Fruit fly (Drosophila melanogaster) whole organism, embryonic: ENCODE data around the gene Tengl3.

Source experiments
- CG11085 ChIP-seq: fragments of 200-800 bp; sonication (Bioruptor generic); IDR thresholded peaks from 2 replicates; pipeline ENCODE4 v1.3.6; 2022; ENCODE audit warnings: missing biosample characterization, missing genetic modification characterization
- CG11504 ChIP-seq: fragments of 200-800 bp; sonication (Bioruptor generic); optimal IDR thresholded peaks from 3 replicates; lab custom pipeline; 2019; ENCODE audit warnings: missing biosample characterization, mild to moderate bottlenecking, missing genetic modification characterization, moderate library complexity
- CG15073 ChIP-seq: fragments of 200-800 bp; sonication (Bioruptor generic); optimal IDR thresholded peaks from 2 replicates; lab custom pipeline; 2016; ENCODE audit warnings: missing biosample characterization, missing genetic modification characterization
- CG17385 ChIP-seq: fragments of 200-800 bp; sonication (Bioruptor generic); optimal IDR thresholded peaks from 3 replicates; lab custom pipeline; 2018; ENCODE audit warnings: missing biosample characterization, mild to moderate bottlenecking, missing genetic modification characterization
- CG2129 ChIP-seq: fragments of 200-800 bp; sonication (Bioruptor generic); IDR thresholded peaks from 2 replicates; pipeline ENCODE4 v1.3.6; 2022; ENCODE audit warnings: missing biosample characterization, missing genetic modification characterization; ENCODE audit not compliant: partially characterized antibody
- CG2202 ChIP-seq: fragments of 200-800 bp; sonication (Bioruptor generic); optimal IDR thresholded peaks from 2 replicates; lab custom pipeline; 2018; ENCODE audit warnings: missing biosample characterization, mild to moderate bottlenecking, missing genetic modification characterization
- CG30431 ChIP-seq: fragments of 200-800 bp; sonication (Bioruptor generic); optimal IDR thresholded peaks from 2 replicates; lab custom pipeline; 2017; ENCODE audit warnings: missing biosample characterization, missing genetic modification characterization
- CG3847 ChIP-seq: fragments of 200-800 bp; sonication (Bioruptor generic); IDR thresholded peaks from 2 replicates; pipeline ENCODE4 v1.3.6; 2022; ENCODE audit warnings: missing biosample characterization, missing genetic modification characterization
- CG3995 ChIP-seq: fragments of 200-800 bp; sonication (Bioruptor generic); optimal IDR thresholded peaks from 3 replicates; lab custom pipeline; 2016; ENCODE audit warnings: missing biosample characterization, missing genetic modification characterization
- CG42726 ChIP-seq: fragments of 200-800 bp; sonication (Bioruptor generic); IDR thresholded peaks from 2 replicates; pipeline ENCODE4 v1.3.6; 2022; ENCODE audit warnings: missing biosample characterization, missing genetic modification characterization; ENCODE audit not compliant: partially characterized antibody
- CG4820 ChIP-seq: fragments of 200-800 bp; sonication (Bioruptor generic); optimal IDR thresholded peaks from 3 replicates; lab custom pipeline; 2016; ENCODE audit warnings: missing biosample characterization, missing genetic modification characterization
- CG4854 ChIP-seq: fragments of 200-800 bp; sonication (Bioruptor generic); optimal IDR thresholded peaks from 2 replicates; lab custom pipeline; 2016; ENCODE audit warnings: missing biosample characterization, missing genetic modification characterization, inconsistent platforms
- CG6854 ChIP-seq: fragments of 200-800 bp; sonication (Bioruptor generic); optimal IDR thresholded peaks from 3 replicates; lab custom pipeline; 2017; ENCODE audit warnings: missing biosample characterization, mild to moderate bottlenecking, missing genetic modification characterization
- CG9817 ChIP-seq: fragments of 200-800 bp; sonication (Bioruptor generic); optimal IDR thresholded peaks from 2 replicates; lab custom pipeline; 2018; ENCODE audit warnings: missing biosample characterization, mild to moderate bottlenecking, missing genetic modification characterization, moderate library complexity
- CkIIα-i1 ChIP-seq: fragments of 200-800 bp; sonication (Bioruptor generic); IDR thresholded peaks from 2 replicates; pipeline ENCODE4 v1.3.6; 2022; ENCODE audit warnings: missing biosample characterization, missing genetic modification characterization
- D19A ChIP-seq: fragments of 200-800 bp; optimal IDR thresholded peaks from 3 replicates; lab custom pipeline; 2019; ENCODE audit warnings: missing biosample characterization, mild to moderate bottlenecking, missing genetic modification characterization, moderate library complexity
- Dfd ChIP-seq, 2 experiments: fragments of >200 bp; optimal IDR thresholded peaks; 2 replicates each; lab custom pipeline; 2017; ENCODE audit warnings: missing biosample characterization in 2 of 2, missing genetic modification characterization in 2 of 2
- Dip3 ChIP-seq: fragments of 200-800 bp; sonication (Bioruptor generic); optimal IDR thresholded peaks from 3 replicates; lab custom pipeline; 2016; ENCODE audit warnings: missing biosample characterization, missing genetic modification characterization
- E2f1 ChIP-seq: fragments of 200-800 bp; sonication (Bioruptor generic); IDR thresholded peaks from 2 replicates; pipeline ENCODE4 v1.3.6; 2022; ENCODE audit warnings: missing biosample characterization, missing genetic modification characterization
- HLH54F ChIP-seq: fragments of 200-800 bp; sonication (Bioruptor generic); optimal IDR thresholded peaks from 3 replicates; lab custom pipeline; 2016; ENCODE audit warnings: missing biosample characterization, missing genetic modification characterization
- Hmx ChIP-seq: fragments of 200-800 bp; sonication (Bioruptor generic); optimal IDR thresholded peaks from 2 replicates; lab custom pipeline; 2016; ENCODE audit warnings: missing biosample characterization, missing genetic modification characterization
- Hr3 ChIP-seq: fragments of 200-800 bp; sonication (Bioruptor generic); optimal IDR thresholded peaks from 3 replicates; lab custom pipeline; 2016; ENCODE audit warnings: missing biosample characterization, missing genetic modification characterization
- Lhr ChIP-seq: fragments of 200-800 bp; sonication (Bioruptor generic); optimal IDR thresholded peaks from 3 replicates; lab custom pipeline; 2017; ENCODE audit warnings: mild to moderate bottlenecking, missing biosample characterization, missing genetic modification reagents, missing genetic modification characterization
- MBD-R2 ChIP-seq: fragments of 200-800 bp; sonication (Bioruptor generic); IDR thresholded peaks from 2 replicates; pipeline ENCODE4 v1.3.6; 2022; ENCODE audit warnings: missing biosample characterization, missing genetic modification characterization
- ap ChIP-seq: fragments of 200-800 bp; sonication (Bioruptor generic); IDR thresholded peaks from 2 replicates; pipeline ENCODE4 v1.3.6; 2022; ENCODE audit warnings: missing biosample characterization, missing genetic modification characterization
- chif ChIP-seq, 2 experiments: fragments of 200-800 bp; sonication (Bioruptor generic); optimal IDR thresholded peaks; 3 replicates each; lab custom pipeline; 2016; ENCODE audit warnings: missing biosample characterization in 2 of 2, missing genetic modification characterization in 2 of 2
- corto ChIP-seq: fragments of 200-800 bp; sonication (Bioruptor generic); optimal IDR thresholded peaks from 2 replicates; lab custom pipeline; 2016; ENCODE audit warnings: missing biosample characterization, mild to moderate bottlenecking, missing genetic modification characterization, moderate library complexity
- crc ChIP-seq: fragments of 200-800 bp; sonication (Bioruptor generic); optimal IDR thresholded peaks from 2 replicates; lab custom pipeline; 2016; ENCODE audit warnings: missing biosample characterization, missing genetic modification characterization
- danr ChIP-seq: fragments of 200-800 bp; sonication (Bioruptor generic); IDR thresholded peaks from 2 replicates; pipeline ENCODE4 v1.3.6; 2022; ENCODE audit warnings: missing biosample characterization, missing genetic modification characterization
- dpn ChIP-seq, 2 experiments: fragments of 200-800 bp; sonication (Bioruptor generic); optimal IDR thresholded peaks; 3 replicates each; lab custom pipeline; 2016; ENCODE audit warnings: missing biosample characterization in 2 of 2, missing genetic modification characterization in 2 of 2
- fd96Cb ChIP-seq: fragments of 200-800 bp; sonication (Bioruptor generic); optimal IDR thresholded peaks from 2 replicates; lab custom pipeline; 2018; ENCODE audit warnings: missing biosample characterization, mild to moderate bottlenecking, missing genetic modification characterization, moderate library complexity
- gce ChIP-seq: fragments of 200-800 bp; sonication (Bioruptor generic); IDR thresholded peaks from 3 replicates; pipeline ENCODE4 v1.3.6; 2022; ENCODE audit warnings: missing biosample characterization, missing genetic modification characterization
- gem ChIP-seq: fragments of 200-800 bp; sonication (Bioruptor generic); optimal IDR thresholded peaks from 2 replicates; lab custom pipeline; 2019; ENCODE audit warnings: missing biosample characterization, mild to moderate bottlenecking, missing genetic modification characterization, moderate library complexity
- gfzf ChIP-seq: fragments of 200-800 bp; sonication (Bioruptor generic); optimal IDR thresholded peaks from 2 replicates; lab custom pipeline; 2016; ENCODE audit warnings: missing biosample characterization, mild to moderate bottlenecking, missing genetic modification characterization, moderate library complexity
- grau ChIP-seq: fragments of 200-800 bp; optimal IDR thresholded peaks from 3 replicates; lab custom pipeline; 2019; ENCODE audit warnings: missing biosample characterization, mild to moderate bottlenecking, missing genetic modification characterization, moderate library complexity
- kay ChIP-seq: fragments of 200-800 bp; sonication (Bioruptor generic); optimal IDR thresholded peaks from 2 replicates; lab custom pipeline; 2016; ENCODE audit warnings: missing biosample characterization, missing genetic modification characterization
- klu ChIP-seq: fragments of 200-800 bp; sonication (Bioruptor generic); IDR thresholded peaks from 2 replicates; pipeline ENCODE4 v1.3.6; 2022; ENCODE audit warnings: missing biosample characterization, missing genetic modification characterization
- lola ChIP-seq, 3 experiments: fragments of >200 bp in 2 of 3; fragments of 200-800 bp in 1 of 3; sonication (Bioruptor generic) in 1 of 3; optimal IDR thresholded peaks; 2 replicates each; lab custom pipeline; 2017 to 2019; ENCODE audit warnings: missing biosample characterization in 3 of 3, missing genetic modification characterization in 3 of 3, mild to moderate bottlenecking in 1 of 3, moderate library complexity in 1 of 3
- nom ChIP-seq: fragments of 200-800 bp; sonication (Bioruptor generic); optimal IDR thresholded peaks from 2 replicates; lab custom pipeline; 2017; ENCODE audit warnings: missing biosample characterization, missing genetic modification characterization, mild to moderate bottlenecking, moderate library complexity, missing genetic modification reagents
- phol ChIP-seq: fragments of 200-800 bp; sonication (Bioruptor generic); optimal IDR thresholded peaks from 3 replicates; lab custom pipeline; 2018; ENCODE audit warnings: missing biosample characterization, mild to moderate bottlenecking, missing genetic modification characterization, moderate library complexity
- ranshi ChIP-seq: fragments of 200-800 bp; sonication (Bioruptor generic); IDR thresholded peaks from 2 replicates; pipeline ENCODE4 v1.3.6; 2022; ENCODE audit warnings: missing biosample characterization, missing genetic modification characterization
- rib ChIP-seq: fragments of 200-800 bp; sonication (Bioruptor generic); IDR thresholded peaks from 2 replicates; pipeline ENCODE4 v1.3.6; 2022; ENCODE audit warnings: missing biosample characterization, missing genetic modification characterization
- sd ChIP-seq: fragments of 200-800 bp; sonication (Bioruptor generic); optimal IDR thresholded peaks from 3 replicates; lab custom pipeline; 2018; ENCODE audit warnings: missing biosample characterization, mild to moderate bottlenecking, missing genetic modification characterization, moderate library complexity
- slou ChIP-seq: fragments of 200-800 bp; sonication (Bioruptor generic); optimal IDR thresholded peaks from 3 replicates; lab custom pipeline; 2016; ENCODE audit warnings: missing biosample characterization, missing genetic modification characterization
- sna ChIP-seq: fragments of 200-800 bp; sonication (Bioruptor generic); IDR thresholded peaks from 2 replicates; pipeline ENCODE4 v1.3.6; 2022; ENCODE audit warnings: missing biosample characterization, missing genetic modification characterization; ENCODE audit not compliant: partially characterized antibody
- sr ChIP-seq: fragments of 200-800 bp; sonication (Bioruptor generic); IDR thresholded peaks from 3 replicates; pipeline ENCODE4 v1.3.6; 2022; ENCODE audit warnings: missing biosample characterization, missing genetic modification characterization
- tio ChIP-seq: fragments of 200-800 bp; sonication (Bioruptor generic); optimal IDR thresholded peaks from 2 replicates; lab custom pipeline; 2017; ENCODE audit warnings: missing biosample characterization, missing genetic modification characterization, inconsistent platforms
- unpg ChIP-seq: fragments of 200-800 bp; sonication (Bioruptor generic); optimal IDR thresholded peaks from 3 replicates; lab custom pipeline; 2018; ENCODE audit warnings: missing biosample characterization, mild to moderate bottlenecking, missing genetic modification characterization, moderate library complexity

Tengl3 gene

dm6 chr2L:2199433-2199796 is 38.6 kb downstream of the Tengl3 start:
- TF ChIP-seq nom (GFP tag; lab: Kevin White, UChicago) = peak; percentile 42
- TF ChIP-seq CG30431 (GFP tag; lab: Kevin White, UChicago) = no peak
- peak; percentile 69 for TF ChIP-seq corto (GFP tag; lab: Kevin White, UChicago)
- TF ChIP-seq CG3847 (GFP tag; lab: Robert Waterston, UW) = no peak
- TF ChIP-seq CG9817 (tag; lab: Kevin White, UChicago) = no peak
- no peak for TF ChIP-seq Lhr
- TF ChIP-seq CG3995 (GFP tag; lab: Kevin White, UChicago) = no peak
- no peak for TF ChIP-seq CG42726 (GFP tag; lab: Robert Waterston, UW)
- no peak for TF ChIP-seq CG17385 (GFP tag; lab: Kevin White, UChicago)
- no peak for TF ChIP-seq Dip3 (GFP tag; lab: Kevin White, UChicago)

DNA sequence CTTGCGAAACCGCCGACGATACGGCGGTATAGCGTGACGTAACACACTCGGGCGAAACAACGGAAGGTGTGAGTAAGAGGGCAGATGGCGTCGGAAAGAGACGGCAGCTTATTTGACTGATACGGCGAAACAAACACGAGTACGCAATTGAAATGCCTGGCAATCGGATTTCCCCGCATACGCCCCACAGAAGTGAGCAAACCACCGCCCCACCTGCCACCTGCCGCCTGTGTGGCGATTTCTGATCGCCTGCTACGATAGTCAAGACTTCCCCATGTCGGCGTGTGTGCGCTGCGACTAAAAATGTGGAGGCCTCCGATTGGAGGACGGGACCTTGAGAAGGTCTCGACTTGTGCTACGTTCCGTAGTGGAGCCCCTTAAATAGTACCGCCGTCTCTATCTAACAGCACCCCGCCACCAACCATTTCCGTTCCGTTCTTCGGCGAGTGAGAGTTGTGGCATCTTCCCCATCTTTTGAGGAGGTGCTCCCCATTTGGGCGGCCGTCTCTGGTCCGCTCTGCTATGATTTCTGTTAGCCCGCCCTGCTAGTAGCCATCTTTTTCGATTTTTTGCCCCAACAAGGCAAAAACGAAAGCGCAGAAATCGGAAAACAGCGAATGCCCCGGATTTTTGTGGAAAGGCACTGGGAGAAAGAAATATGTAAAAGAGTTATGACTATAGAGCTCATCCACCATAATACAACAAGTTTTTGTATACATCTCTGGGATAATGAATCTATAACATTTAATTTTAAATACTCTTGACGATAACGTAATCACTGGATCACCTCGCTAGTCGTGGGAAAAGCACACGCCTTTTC is 39.2 kb downstream of the Tengl3 start:
- TF ChIP-seq CkIIα-i1 (no peak), grau (tag; lab: Kevin White, UChicago) (peak; percentile 83), CG4820 (peak; percentile 90), klu (GFP tag; lab: Robert Waterston, UW) (no peak), unpg (GFP tag; lab: Kevin White, UChicago) (peak; percentile 91), ap (GFP tag; lab: Robert Waterston, UW) (no peak), kay (GFP tag; lab: Kevin White, UChicago) (peak; percentile 83), chif (GFP tag; optimal IDR thresholded peaks at IDR 0.05; lab: Kevin White, UChicago) (peak; percentile 89 to 91), CG6854 (peak; percentile 83), lola (GFP tag; optimal IDR thresholded peaks at IDR 0.05; lab: Kevin White, UChicago) (peak in 1 of 3 experiments; percentile 83), gem (tag; lab: Kevin White, UChicago) (peak; percentile 94), fd96Cb (tag; lab: Kevin White, UChicago) (peak; percentile 90), sd (tag; lab: Kevin White, UChicago) (peak; percentile 98), E2f1 (GFP tag; lab: Robert Waterston, UW) (no peak), sna (GFP tag; lab: Robert Waterston, UW) (no peak), gce (GFP tag; lab: Robert Waterston, UW) (no peak), MBD-R2 (GFP tag; lab: Robert Waterston, UW) (no peak), CG11085 (GFP tag; lab: Robert Waterston, UW) (no peak), D19A (peak; percentile 85), CG2129 (no peak), rib (GFP tag; lab: Robert Waterston, UW) (no peak), sr (no peak), CG15073 (GFP tag; lab: Kevin White, UChicago) (peak; percentile 32), crc (peak; percentile 77), slou (GFP tag; lab: Kevin White, UChicago) (no peak), danr (GFP tag; lab: Robert Waterston, UW) (no peak), tio (peak; percentile 60), gfzf (GFP tag; lab: Kevin White, UChicago) (no peak), HLH54F (GFP tag; lab: Kevin White, UChicago) (peak; percentile 78), CG2202 (peak; percentile 84), dpn (GFP tag; optimal IDR thresholded peaks at IDR 0.05; lab: Kevin White, UChicago) (peak; percentile 86 to 91), CG4854 (peak; percentile 82), CG11504 (tag; lab: Kevin White, UChicago) (peak; percentile 91), ranshi (GFP tag; lab: Robert Waterston, UW) (no peak), Dfd (GFP tag; optimal IDR thresholded peaks at IDR 0.05; lab: Kevin White, UChicago) (no peak), Hmx (GFP tag; lab: Kevin White, UChicago) (peak; percentile 55), Hr3 (peak; percentile 89), phol (tag; lab: Kevin White, UChicago) (peak; percentile 89)
